Worm (Caenorhabditis elegans): Measurements from ENCODE around the gene R08A2.5.

R08A2.5 gene

ce11 chrV:14688097-14688912 is 24.1 kb upstream of the R08A2.5 start, which contains the start of gene C47E8.11 (continued):
- TF ChIP-seq snpc-4 (GFP tag; optimal IDR thresholded peaks at IDR 0.05) (peak; percentile 3), snpc-4 (tag; optimal IDR thresholded peaks at IDR 0.05) (peak in 2 of 4 experiments; percentile 39 to 74), ekl-4 (GFP tag; IDR thresholded peaks at IDR 0.05) (peak; percentile 77; the same call in 1 of the 2 replicates), F33H1.4 (GFP tag; IDR thresholded peaks at IDR 0.05) (peak; percentile 36; the same call in 1 of the 2 replicates), B0019.2 (GFP tag; conservative IDR thresholded peaks at IDR 0.05) (no peak), egl-18 (GFP tag; IDR thresholded peaks at IDR 0.05) (no peak), F37B4.10 (GFP tag; IDR thresholded peaks at IDR 0.05) (no peak), madf-10 (tag; optimal IDR thresholded peaks at IDR 0.05) (peak; percentile 60), die-1 (tag; optimal IDR thresholded peaks at IDR 0.05) (peak; percentile 40), hrde-1 (tag; optimal IDR thresholded peaks at IDR 0.05; ENCODE audit: borderline replicate concordance) (peak; percentile 21), hmg-20 (GFP tag; IDR thresholded peaks at IDR 0.05) (peak; percentile 57), cebp-2 (GFP tag; IDR thresholded peaks at IDR 0.05) (0 out of 2 replicates have a peak, but pooled peaks have one; percentile 40), B0035.1 (tag; optimal IDR thresholded peaks at IDR 0.05) (no peak), dpff-1 (tag; optimal IDR thresholded peaks at IDR 0.05) (no peak), xnd-1 (tag; optimal IDR thresholded peaks at IDR 0.05) (peak; percentile 23), snpc-1.3 (tag; optimal IDR thresholded peaks at IDR 0.05; ENCODE audit: insufficient read depth) (peak; percentile 82), Y56A3A.18 (GFP tag; IDR thresholded peaks at IDR 0.05) (peak; percentile 92), hsf-1 (GFP tag; IDR thresholded peaks at IDR 0.05) (peak; percentile 85), sea-2 (GFP tag; IDR thresholded peaks at IDR 0.05) (no peak), T26A5.8 (tag; optimal IDR thresholded peaks at IDR 0.05) (no peak), C06A6.2 (GFP tag; conservative IDR thresholded peaks at IDR 0.05) (peak; percentile 48; the same call in 1 of the 2 replicates), rcor-1 (GFP tag; IDR thresholded peaks at IDR 0.05) (peak; percentile 30), K11D2.4 (GFP tag; IDR thresholded peaks at IDR 0.05) (no peak), F55B11.4 (tag; optimal IDR thresholded peaks at IDR 0.05; ENCODE audit: borderline replicate concordance, insufficient read depth) (no peak), sptf-2 (GFP tag; optimal IDR thresholded peaks at IDR 0.05) (peak; percentile 16), ceh-79 (tag; optimal IDR thresholded peaks at IDR 0.05) (peak; percentile 80), egrh-3 (GFP tag; IDR thresholded peaks at IDR 0.05) (no peak), hmg-1.2 (GFP tag; IDR thresholded peaks at IDR 0.05) (peak; percentile 36; the same call in 1 of the 2 replicates), attf-6 (GFP tag; IDR thresholded peaks at IDR 0.05) (no peak; the same call in 1 of the 2 replicates), F52B5.7 (tag; optimal IDR thresholded peaks at IDR 0.05) (peak; percentile 48), ceh-27 (GFP tag; optimal IDR thresholded peaks at IDR 0.05) (no peak), cebp-1 (GFP tag; IDR thresholded peaks at IDR 0.05) (no peak), cebp-1 (tag; optimal IDR thresholded peaks at IDR 0.05) (peak; percentile 69), pha-4 (tag; optimal IDR thresholded peaks at IDR 0.05) (no peak), nfyb-1 (GFP tag; IDR thresholded peaks at IDR 0.05) (peak; percentile 75), gei-17 (GFP tag; optimal IDR thresholded peaks at IDR 0.05) (peak; percentile 42), athp-1 (tag; optimal IDR thresholded peaks at IDR 0.05) (peak; percentile 41), akir-1 (GFP tag; optimal IDR thresholded peaks at IDR 0.05) (no peak), ztf-3 (GFP tag; optimal IDR thresholded peaks at IDR 0.05) (no peak), ZK185.1 (tag; optimal IDR thresholded peaks at IDR 0.05; ENCODE audit: poor library complexity, severe bottlenecking) (peak; percentile 64), F49E8.2 (tag; optimal IDR thresholded peaks at IDR 0.05; ENCODE audit: insufficient read depth) (peak; percentile 94), snpc-3.4 (tag; optimal IDR thresholded peaks at IDR 0.05) (peak; percentile 88), repo-1 (tag; optimal IDR thresholded peaks at IDR 0.05) (peak; percentile 80), zim-3 (tag; optimal IDR thresholded peaks at IDR 0.05) (peak; percentile 50), B0336.3 (GFP tag; IDR thresholded peaks at IDR 0.05) (peak; percentile 86), bed-2 (GFP tag; IDR thresholded peaks at IDR 0.05) (no peak), T07F8.4 (tag; optimal IDR thresholded peaks at IDR 0.05) (peak; percentile 7)

All from whole organism, young adult.